Worm (Caenorhabditis elegans) whole organism, L1 larva: ENCODE results near the gene R10F2.5.

Experiments used
- ces-1 ChIP-seq: fragments of 150-350 bp; optimal IDR thresholded peaks from 2 replicates; lab custom pipeline; 2014; ENCODE audit warnings: missing biosample characterization, missing genetic modification reagents, missing genetic modification characterization
- elt-3 ChIP-seq, 6 experiments: fragments of 150-350 bp in 1 of 6; sonication (generic microtip); optimal IDR thresholded peaks; 2 replicates each; lab custom pipeline; 2017 to 2018; ENCODE audit warnings: missing biosample characterization in 6 of 6, missing genetic modification characterization in 6 of 6, inconsistent platforms in 1 of 6
- lin-39 ChIP-seq: fragments of 150-350 bp; optimal IDR thresholded peaks from 2 replicates; lab custom pipeline; 2014; ENCODE audit warnings: missing biosample characterization, missing genetic modification reagents, missing genetic modification characterization
- lsy-2 ChIP-seq, 2 experiments: fragments of 150-350 bp; optimal IDR thresholded peaks; 2 replicates each; lab custom pipeline; 2014; ENCODE audit warnings: missing biosample characterization in 2 of 2, missing genetic modification characterization in 2 of 2
- pqm-1 ChIP-seq: sonication (generic microtip); optimal IDR thresholded peaks from 3 replicates; lab custom pipeline; 2017; ENCODE audit warnings: missing biosample characterization, missing genetic modification characterization
- swsn-7 ChIP-seq: sonication (generic microtip); optimal IDR thresholded peaks from 2 replicates; lab custom pipeline; 2016; ENCODE audit warnings: missing genetic modification characterization, missing compliant biosample characterization
- unc-62 ChIP-seq: fragments of 150-350 bp; optimal IDR thresholded peaks from 2 replicates; lab custom pipeline; 2014; ENCODE audit warnings: missing biosample characterization, missing genetic modification reagents, missing genetic modification characterization

DNA sequence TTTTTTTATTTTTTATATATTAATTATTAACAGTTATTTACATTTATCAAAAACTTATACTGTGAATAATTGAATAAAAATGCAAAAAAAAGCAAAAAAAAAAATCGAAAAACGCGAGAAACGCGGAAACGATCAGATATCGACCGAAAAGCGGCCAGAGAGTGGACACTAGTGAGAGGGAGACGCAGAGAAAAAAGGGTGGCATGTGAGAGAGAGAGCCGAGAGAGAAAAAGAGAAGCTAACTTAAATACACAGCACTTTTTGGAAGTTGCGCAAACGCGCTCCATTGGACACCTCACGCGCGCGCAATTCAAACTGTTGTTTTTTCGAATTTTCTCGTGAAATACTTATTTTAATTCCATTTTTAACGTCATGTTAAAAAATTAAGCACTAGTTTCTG lies 41.9 kb upstream of the R10F2.5 start:
- TF ChIP-seq swsn-7 (tag; lab: Kevin White, UChicago) (peak; percentile 88), pqm-1 (no peak), unc-62 (GFP tag; lab: Kevin White, UChicago) (no peak), ces-1 (no peak), elt-3 (tag; optimal IDR thresholded peaks at IDR 0.05; lab: Kevin White, UChicago) (peak in 2 of 6 experiments; percentile 8 to 29), lin-39 (peak; percentile 21), lsy-2 (tag; optimal IDR thresholded peaks at IDR 0.05; lab: Kevin White, UChicago) (peak; percentile 84 to 90)
